Worm (Caenorhabditis elegans) whole organism, young adult: Measurements from ENCODE around the gene frpr-12.

Experiments used
- D2030.7 ChIP-seq: fragments of 200-800 bp; sonication (Bioruptor generic); IDR thresholded peaks from 2 replicates; pipeline ENCODE4 v1.3.6; 2022; ENCODE audit warnings: missing genetic modification reagents, missing genetic modification characterization, missing compliant biosample characterization
- F37B4.10 ChIP-seq: fragments of 200-800 bp; sonication (Bioruptor generic); IDR thresholded peaks from 2 replicates; pipeline ENCODE4 v1.3.6; 2022; ENCODE audit warnings: missing genetic modification characterization, missing compliant biosample characterization
- F39B2.1 ChIP-seq: fragments of 200-800 bp; sonication (Bioruptor generic); IDR thresholded peaks from 2 replicates; pipeline ENCODE4 v1.3.6; 2022; ENCODE audit warnings: missing genetic modification reagents, missing genetic modification characterization, missing compliant biosample characterization
- F55B11.4 ChIP-seq: sonication (generic microtip); optimal IDR thresholded peaks from 2 replicates; lab custom pipeline; 2016; ENCODE audit warnings: missing compliant biosample characterization, missing genetic modification characterization, borderline replicate concordance; ENCODE audit not compliant: insufficient read depth
- F57A8.1 ChIP-seq: fragments of 200-800 bp; sonication (Bioruptor generic); optimal IDR thresholded peaks from 2 replicates; lab custom pipeline; 2018; ENCODE audit warnings: mild to moderate bottlenecking, missing genetic modification characterization, moderate library complexity, missing compliant biosample characterization
- F57C9.4 ChIP-seq: sonication (generic microtip); optimal IDR thresholded peaks from 2 replicates; lab custom pipeline; 2017; ENCODE audit warnings: mild to moderate bottlenecking, missing genetic modification characterization, missing compliant biosample characterization
- Y56A3A.18 ChIP-seq: fragments of 200-800 bp; sonication (Bioruptor generic); IDR thresholded peaks from 2 replicates; pipeline ENCODE4 v1.3.6; 2022; ENCODE audit warnings: missing genetic modification reagents, missing genetic modification characterization, missing compliant biosample characterization
- Y67H2A.10 ChIP-seq: fragments of 200-800 bp; sonication (Bioruptor generic); conservative IDR thresholded peaks from 2 replicates; pipeline ENCODE4 v1.3.6; 2022; ENCODE audit warnings: missing genetic modification reagents, missing genetic modification characterization, missing compliant biosample characterization
- ama-1 ChIP-seq, 3 experiments: fragments of 150-350 bp in 1 of 3; sonication (generic microtip) in 2 of 3; optimal IDR thresholded peaks; 2 replicates each; lab custom pipeline; 2014 to 2018; ENCODE audit warnings: missing biosample characterization in 2 of 3, missing genetic modification characterization in 2 of 3, missing genetic modification reagents in 2 of 3
- attf-3 ChIP-seq: fragments of 200-800 bp; sonication (Bioruptor generic); conservative IDR thresholded peaks from 2 replicates; pipeline ENCODE4 v1.3.6; 2022; ENCODE audit warnings: missing genetic modification reagents, missing genetic modification characterization, missing compliant biosample characterization
- ceh-40 ChIP-seq: fragments of 200-800 bp; sonication (Bioruptor generic); IDR thresholded peaks from 2 replicates; pipeline ENCODE4 v1.3.6; 2022; ENCODE audit warnings: missing genetic modification characterization, missing compliant biosample characterization
- dox-1 ChIP-seq: fragments of 200-800 bp; sonication (Bioruptor generic); IDR thresholded peaks from 2 replicates; pipeline ENCODE4 v1.3.6; 2022; ENCODE audit warnings: missing genetic modification reagents, missing genetic modification characterization, missing compliant biosample characterization
- efl-1 ChIP-seq: fragments of 150-350 bp; optimal IDR thresholded peaks from 2 replicates; lab custom pipeline; 2014; ENCODE audit warnings: missing biosample characterization, missing genetic modification reagents, missing genetic modification characterization
- egl-44 ChIP-seq: fragments of 200-800 bp; sonication (Bioruptor generic); IDR thresholded peaks from 2 replicates; pipeline ENCODE4 v1.3.6; 2022; ENCODE audit warnings: missing genetic modification reagents, missing genetic modification characterization, missing compliant biosample characterization
- ets-4 ChIP-seq: fragments of 200-800 bp; sonication (Bioruptor generic); optimal IDR thresholded peaks from 2 replicates; lab custom pipeline; 2018; ENCODE audit warnings: mild to moderate bottlenecking, missing genetic modification characterization, missing compliant biosample characterization
- fkh-3 ChIP-seq: sonication (generic microtip); optimal IDR thresholded peaks from 2 replicates; lab custom pipeline; 2016; ENCODE audit warnings: mild to moderate bottlenecking, missing genetic modification characterization, missing compliant biosample characterization
- let-607 ChIP-seq, 2 experiments: fragments of 200-800 bp in 1 of 2; sonication (Bioruptor generic) in 1 of 2; sonication (generic microtip) in 1 of 2; optimal IDR thresholded peaks; 2 replicates each; lab custom pipeline; 2016 to 2018; ENCODE audit warnings: mild to moderate bottlenecking in 2 of 2, missing compliant biosample characterization in 2 of 2, missing genetic modification characterization in 2 of 2, moderate library complexity in 2 of 2, missing genotype in 1 of 2
- lin-35 ChIP-seq, 3 experiments: fragments of 150-350 bp in 2 of 3; sonication (generic microtip) in 1 of 3; optimal IDR thresholded peaks; 2 replicates each; lab custom pipeline; 2014 to 2018; ENCODE audit warnings: missing biosample characterization in 3 of 3, missing genetic modification characterization in 3 of 3, missing genetic modification reagents in 3 of 3
- lin-54 ChIP-seq: fragments of 200-800 bp; sonication (Bioruptor generic); optimal IDR thresholded peaks from 2 replicates; lab custom pipeline; 2018; ENCODE audit warnings: mild to moderate bottlenecking, missing genetic modification characterization, missing compliant biosample characterization
- lir-1 ChIP-seq: fragments of 200-800 bp; sonication (Bioruptor generic); conservative IDR thresholded peaks from 2 replicates; pipeline ENCODE4 v1.3.6; 2022; ENCODE audit warnings: missing genetic modification reagents, missing genetic modification characterization, missing compliant biosample characterization
- madf-10 ChIP-seq: sonication (generic microtip); optimal IDR thresholded peaks from 2 replicates; lab custom pipeline; 2016; ENCODE audit warnings: mild to moderate bottlenecking, missing genetic modification characterization, missing compliant biosample characterization
- madf-3 ChIP-seq: fragments of 200-800 bp; sonication (Bioruptor generic); IDR thresholded peaks from 2 replicates; pipeline ENCODE4 v1.3.6; 2022; ENCODE audit warnings: missing genetic modification reagents, missing genetic modification characterization, missing compliant biosample characterization
- madf-6 ChIP-seq: fragments of 200-800 bp; sonication (Bioruptor generic); IDR thresholded peaks from 2 replicates; pipeline ENCODE4 v1.3.6; 2022; ENCODE audit warnings: missing genetic modification reagents, missing genetic modification characterization, missing compliant biosample characterization
- mel-28 ChIP-seq: sonication (generic microtip); optimal IDR thresholded peaks from 2 replicates; lab custom pipeline; 2016; ENCODE audit warnings: borderline replicate concordance, mild to moderate bottlenecking, missing genetic modification characterization, missing compliant biosample characterization
- mes-4 ChIP-seq: sonication (generic microtip); optimal IDR thresholded peaks from 2 replicates; lab custom pipeline; 2016; ENCODE audit warnings: missing genotype, missing genetic modification characterization, missing compliant biosample characterization
- nfya-2 ChIP-seq: fragments of 200-800 bp; sonication (Bioruptor generic); IDR thresholded peaks from 2 replicates; pipeline ENCODE4 v1.3.6; 2022; ENCODE audit warnings: missing genetic modification reagents, missing genetic modification characterization, missing compliant biosample characterization
- nhr-27 ChIP-seq: fragments of 200-800 bp; sonication (Bioruptor generic); optimal IDR thresholded peaks from 2 replicates; lab custom pipeline; 2018; ENCODE audit warnings: mild to moderate bottlenecking, missing genetic modification characterization, moderate library complexity, missing compliant biosample characterization
- nhr-80 ChIP-seq: sonication (generic microtip); optimal IDR thresholded peaks from 2 replicates; lab custom pipeline; 2016; ENCODE audit warnings: missing genetic modification characterization, missing compliant biosample characterization
- rcor-1 ChIP-seq: fragments of 200-800 bp; sonication (Bioruptor generic); IDR thresholded peaks from 2 replicates; pipeline ENCODE4 v1.3.6; 2022; ENCODE audit warnings: missing genetic modification reagents, missing genetic modification characterization, missing compliant biosample characterization
- repo-1 ChIP-seq: sonication (generic microtip); optimal IDR thresholded peaks from 2 replicates; lab custom pipeline; 2017; ENCODE audit warnings: mild to moderate bottlenecking, missing genetic modification characterization, missing compliant biosample characterization
- snpc-4 ChIP-seq, 5 experiments: fragments of 150-350 bp in 1 of 5; sonication (generic microtip) in 4 of 5; optimal IDR thresholded peaks; 2 replicates each; lab custom pipeline; 2014 to 2018; ENCODE audit warnings: missing genetic modification characterization in 5 of 5, missing biosample characterization in 3 of 5, antibody characterized with exemption in 2 of 5, mild to moderate bottlenecking in 2 of 5, missing compliant biosample characterization in 2 of 5, missing genotype in 2 of 5, moderate library complexity in 2 of 5, missing genetic modification reagents in 1 of 5
- xnd-1 ChIP-seq: sonication (generic microtip); optimal IDR thresholded peaks from 2 replicates; lab custom pipeline; 2016; ENCODE audit warnings: missing genotype, missing genetic modification reagents, missing genetic modification characterization, missing compliant biosample characterization
- zfh-2 ChIP-seq: fragments of 200-800 bp; sonication (Bioruptor generic); conservative IDR thresholded peaks from 2 replicates; pipeline ENCODE4 v1.3.6; 2022; ENCODE audit warnings: missing genetic modification reagents, missing genetic modification characterization, missing compliant biosample characterization
- ztf-18 ChIP-seq: sonication (generic microtip); optimal IDR thresholded peaks from 2 replicates; lab custom pipeline; 2016; ENCODE audit warnings: missing genotype, mild to moderate bottlenecking, missing genetic modification characterization, missing compliant biosample characterization
- ztf-22 ChIP-seq: fragments of 200-800 bp; sonication (Bioruptor generic); optimal IDR thresholded peaks from 2 replicates; lab custom pipeline; 2018; ENCODE audit warnings: mild to moderate bottlenecking, missing genetic modification characterization, moderate library complexity, missing compliant biosample characterization
- ztf-25 ChIP-seq: fragments of 200-800 bp; sonication (Bioruptor generic); IDR thresholded peaks from 2 replicates; pipeline ENCODE4 v1.3.6; 2022; ENCODE audit warnings: missing genetic modification reagents, missing genetic modification characterization, missing compliant biosample characterization
- ztf-28 ChIP-seq: fragments of 200-800 bp; sonication (Bioruptor generic); IDR thresholded peaks from 2 replicates; pipeline ENCODE4 v1.3.6; 2022; ENCODE audit warnings: missing genetic modification reagents, missing genetic modification characterization, missing compliant biosample characterization
- ztf-6 ChIP-seq: fragments of 200-800 bp; sonication (Bioruptor generic); IDR thresholded peaks from 2 replicates; pipeline ENCODE4 v1.3.6; 2022; ENCODE audit warnings: missing genetic modification reagents, missing genetic modification characterization, missing compliant biosample characterization

frpr-12 gene

DNA sequence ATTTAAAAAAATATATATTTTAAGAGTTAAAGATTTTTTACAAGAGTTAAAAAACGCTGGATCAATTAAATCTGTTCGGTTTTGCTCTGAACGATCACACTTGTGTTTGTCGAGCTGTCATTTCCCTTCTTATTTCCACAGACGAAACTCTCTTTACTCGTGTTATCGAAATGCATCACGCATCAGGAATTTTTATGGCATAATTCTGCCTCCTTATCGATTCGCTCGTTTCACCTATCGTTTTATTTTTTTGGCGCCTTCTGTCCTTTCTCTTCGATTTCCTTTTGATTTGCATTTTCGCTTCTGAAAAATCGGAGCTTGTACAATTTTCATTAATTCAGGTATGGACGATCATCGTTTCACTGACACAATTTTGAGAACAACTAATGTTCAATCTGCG is 45.6 kb downstream of the frpr-12 start:
- TF ChIP-seq F37B4.10 (GFP tag; lab: Robert Waterston, UW), result no peak
- no peak for TF ChIP-seq ztf-6 (GFP tag; lab: Robert Waterston, UW)
- peak; percentile 0 for TF ChIP-seq nhr-80 (tag; lab: Kevin White, UChicago)
- TF ChIP-seq attf-3 (GFP tag; lab: Robert Waterston, UW), result no peak
- TF ChIP-seq mel-28 (tag; lab: Kevin White, UChicago), result no peak
- TF ChIP-seq madf-10, result no peak
- TF ChIP-seq ztf-25 (GFP tag; lab: Robert Waterston, UW), result no peak

- peak; percentile 23; the same call in 1 of the 2 replicates for TF ChIP-seq dox-1
- no peak for TF ChIP-seq snpc-4 (GFP tag; optimal IDR thresholded peaks at IDR 0.05; lab: Kevin White, UChicago)
- no peak for TF ChIP-seq snpc-4 (tag; optimal IDR thresholded peaks at IDR 0.05; lab: Kevin White, UChicago)
- no peak for TF ChIP-seq madf-6 (GFP tag; lab: Robert Waterston, UW)
- no peak for TF ChIP-seq nfya-2
- no peak for TF ChIP-seq egl-44 (GFP tag; lab: Robert Waterston, UW)
- no peak for TF ChIP-seq nhr-27 (tag; lab: Kevin White, UChicago)
- TF ChIP-seq lir-1, result no peak
- TF ChIP-seq lin-35 (GFP tag; optimal IDR thresholded peaks at IDR 0.05; lab: Kevin White, UChicago), result no peak
- no peak for TF ChIP-seq let-607 (tag; optimal IDR thresholded peaks at IDR 0.05; lab: Kevin White, UChicago)
- no peak for TF ChIP-seq lin-54 (GFP tag; lab: Kevin White, UChicago)
- TF ChIP-seq ztf-18 (tag; lab: Kevin White, UChicago), result no peak
- TF ChIP-seq Y67H2A.10 (GFP tag; lab: Robert Waterston, UW), result no peak
- TF ChIP-seq ztf-22, result no peak
- TF ChIP-seq Y56A3A.18 (GFP tag; lab: Robert Waterston, UW), result no peak
- TF ChIP-seq efl-1 (GFP tag; lab: Kevin White, UChicago), result no peak
- no peak for TF ChIP-seq ama-1 (optimal IDR thresholded peaks at IDR 0.05; lab: Kevin White, UChicago)
- TF ChIP-seq ama-1 (GFP tag; optimal IDR thresholded peaks at IDR 0.05; lab: Kevin White, UChicago), result no peak
- no peak for TF ChIP-seq F57C9.4 (tag; lab: Kevin White, UChicago)
- TF ChIP-seq ceh-40 (GFP tag; lab: Robert Waterston, UW), result no peak
- no peak for TF ChIP-seq attf-3 (GFP tag; lab: Robert Waterston, UW)
- no peak for TF ChIP-seq xnd-1 (tag; lab: Kevin White, UChicago)
- TF ChIP-seq mes-4, result no peak
- peak; percentile 25 for TF ChIP-seq ets-4 (GFP tag; lab: Kevin White, UChicago)
- TF ChIP-seq zfh-2 (GFP tag; lab: Robert Waterston, UW), result no peak
- TF ChIP-seq repo-1, result no peak
- no peak for TF ChIP-seq ztf-28 (GFP tag; lab: Robert Waterston, UW)
- peak; percentile 76 for TF ChIP-seq nhr-80 (tag; lab: Kevin White, UChicago)
- no peak for TF ChIP-seq F57A8.1 (GFP tag; lab: Kevin White, UChicago)
- TF ChIP-seq, all 124 proteins: peak for 3
Observed at ce11 chrV:8948996-8949395, 46.2 kb downstream of the frpr-12 start.

- TF ChIP-seq rcor-1 (GFP tag; lab: Robert Waterston, UW), result 0 out of 2 replicates have a peak, but pooled peaks have one; percentile 28
- 0 out of 2 replicates have a peak, but pooled peaks have one; percentile 10 for TF ChIP-seq zfh-2 (GFP tag; lab: Robert Waterston, UW)
- no peak for TF ChIP-seq F39B2.1 (GFP tag; lab: Robert Waterston, UW)
- 0 out of 2 replicates have a peak, but pooled peaks have one; percentile 17 for TF ChIP-seq D2030.7 (GFP tag; lab: Robert Waterston, UW)
- 0 out of 2 replicates have a peak, but pooled peaks have one; percentile 9 for TF ChIP-seq madf-3 (GFP tag; lab: Robert Waterston, UW)
- TF ChIP-seq fkh-3 (tag; lab: Kevin White, UChicago), result no peak
- no peak for TF ChIP-seq F55B11.4 (tag; lab: Kevin White, UChicago)
- TF ChIP-seq, all 124 proteins: peak for 4
Observed at ce11 chrV:8949873-8950272, 47.1 kb downstream of the frpr-12 start.
